Fruit fly (Drosophila melanogaster) whole organism, embryonic: Measurements from ENCODE around the gene Atat.

Experiments used
- Awh ChIP-seq: fragments of 200-800 bp; sonication (Bioruptor generic); IDR thresholded peaks from 2 replicates; pipeline ENCODE4, ENCODE4 v1.3.6; 2022; ENCODE audit warnings: missing biosample characterization, missing genetic modification characterization
- Bgb ChIP-seq: fragments of 200-800 bp; sonication (Bioruptor generic); IDR thresholded peaks from 2 replicates; pipeline ENCODE4 v1.3.6; 2022; ENCODE audit warnings: missing biosample characterization, missing genetic modification characterization; ENCODE audit not compliant: partially characterized antibody
- CG10565 ChIP-seq: fragments of 200-800 bp; sonication (Bioruptor generic); optimal IDR thresholded peaks from 3 replicates; lab custom pipeline; 2016; ENCODE audit warnings: missing biosample characterization, mild to moderate bottlenecking, missing genetic modification characterization
- CG12391 ChIP-seq: fragments of 200-800 bp; sonication (Bioruptor generic); optimal IDR thresholded peaks from 3 replicates; lab custom pipeline; 2018; ENCODE audit warnings: missing biosample characterization, mild to moderate bottlenecking, missing genetic modification characterization, moderate library complexity
- CG1529 ChIP-seq: fragments of 200-800 bp; sonication (Bioruptor generic); optimal IDR thresholded peaks from 3 replicates; lab custom pipeline; 2018; ENCODE audit warnings: missing biosample characterization, missing genetic modification characterization
- CG16815 ChIP-seq: fragments of 200-800 bp; sonication (Bioruptor generic); optimal IDR thresholded peaks from 3 replicates; lab custom pipeline; 2017; ENCODE audit warnings: missing biosample characterization, mild to moderate bottlenecking, missing genetic modification characterization
- CG17802 ChIP-seq: fragments of 200-800 bp; sonication (Bioruptor generic); optimal IDR thresholded peaks from 2 replicates; lab custom pipeline; 2018; ENCODE audit warnings: missing biosample characterization, mild to moderate bottlenecking, missing genetic modification characterization, moderate library complexity
- CG2199 ChIP-seq: fragments of 200-800 bp; sonication (Bioruptor generic); IDR thresholded peaks from 3 replicates; pipeline ENCODE4 v1.3.6; 2022; ENCODE audit warnings: missing biosample characterization, missing genetic modification characterization
- CG30403 ChIP-seq: fragments of 200-800 bp; sonication (Bioruptor generic); optimal IDR thresholded peaks from 3 replicates; lab custom pipeline; 2016; ENCODE audit warnings: missing biosample characterization, missing genetic modification characterization
- CG30431 ChIP-seq: fragments of 200-800 bp; sonication (Bioruptor generic); optimal IDR thresholded peaks from 2 replicates; lab custom pipeline; 2017; ENCODE audit warnings: missing biosample characterization, missing genetic modification characterization
- CG31388 ChIP-seq: fragments of 200-800 bp; sonication (Bioruptor generic); optimal IDR thresholded peaks from 2 replicates; lab custom pipeline; 2016; ENCODE audit warnings: missing biosample characterization, missing genetic modification characterization
- CG32532 ChIP-seq: fragments of 200-800 bp; sonication (Bioruptor generic); IDR thresholded peaks from 2 replicates; pipeline ENCODE4 v1.3.6; 2022; ENCODE audit warnings: missing biosample characterization, missing genetic modification characterization
- CG34422 ChIP-seq: fragments of 200-800 bp; sonication (Bioruptor generic); IDR thresholded peaks from 3 replicates; pipeline ENCODE4 v1.3.6; 2022; ENCODE audit warnings: missing biosample characterization, missing genetic modification characterization
- CG6272 ChIP-seq: fragments of 200-800 bp; sonication (Bioruptor generic); IDR thresholded peaks from 2 replicates; pipeline ENCODE4 v1.3.6; 2022; ENCODE audit warnings: missing biosample characterization, missing genetic modification characterization
- CG7839 ChIP-seq: fragments of 200-800 bp; sonication (Bioruptor generic); optimal IDR thresholded peaks from 3 replicates; lab custom pipeline; 2018; ENCODE audit warnings: missing biosample characterization, mild to moderate bottlenecking, missing genetic modification characterization, moderate library complexity
- CG9727 ChIP-seq: fragments of 200-800 bp; sonication (Bioruptor generic); optimal IDR thresholded peaks from 3 replicates; lab custom pipeline; 2017; ENCODE audit warnings: missing biosample characterization, mild to moderate bottlenecking, missing genetic modification characterization
- D ChIP-seq, 2 experiments: fragments of 200-800 bp in 1 of 2; fragments of >200 bp in 1 of 2; sonication (Bioruptor generic) in 1 of 2; optimal IDR thresholded peaks; 2 replicates in 1 of 2; 3 replicates in 1 of 2; lab custom pipeline; 2017; ENCODE audit warnings: mild to moderate bottlenecking in 1 of 2, missing biosample characterization in 1 of 2, missing genetic modification characterization in 1 of 2, missing genetic modification reagents in 1 of 2
- Dref ChIP-seq: fragments of 200-800 bp; sonication (Bioruptor generic); IDR thresholded peaks from 2 replicates; pipeline ENCODE4 v1.3.6; 2022; ENCODE audit warnings: missing biosample characterization, missing genetic modification characterization
- Drgx ChIP-seq: fragments of 200-800 bp; sonication (Bioruptor generic); IDR thresholded peaks from 2 replicates; pipeline ENCODE4 v1.3.6; 2022; ENCODE audit warnings: missing biosample characterization, missing genetic modification characterization
- HHEX ChIP-seq: fragments of 200-800 bp; sonication (Bioruptor generic); optimal IDR thresholded peaks from 3 replicates; lab custom pipeline; 2017; ENCODE audit warnings: missing biosample characterization, mild to moderate bottlenecking, missing genetic modification characterization, missing genetic modification reagents
- Hand ChIP-seq: fragments of 200-800 bp; sonication (Bioruptor generic); optimal IDR thresholded peaks from 2 replicates; lab custom pipeline; 2017; ENCODE audit warnings: mild to moderate bottlenecking, missing biosample characterization, missing genetic modification reagents, missing genetic modification characterization
- Lim3 ChIP-seq: fragments of 200-800 bp; sonication (Bioruptor generic); IDR thresholded peaks from 2 replicates; pipeline ENCODE4 v1.3.6; 2022; ENCODE audit warnings: missing biosample characterization, missing genetic modification characterization
- Lpt ChIP-seq: fragments of >200 bp; optimal IDR thresholded peaks from 2 replicates; lab custom pipeline; 2018; ENCODE audit warnings: missing biosample characterization, missing genetic modification characterization
- Myb ChIP-seq: fragments of 200-800 bp; sonication (Bioruptor generic); optimal IDR thresholded peaks from 2 replicates; lab custom pipeline; 2016; ENCODE audit warnings: missing biosample characterization, missing genetic modification characterization
- NC2α ChIP-seq: fragments of 200-800 bp; sonication (Bioruptor generic); optimal IDR thresholded peaks from 2 replicates; lab custom pipeline; 2016; ENCODE audit warnings: missing biosample characterization, missing genetic modification characterization
- NC2β ChIP-seq: fragments of 200-800 bp; sonication (Bioruptor generic); optimal IDR thresholded peaks from 2 replicates; lab custom pipeline; 2016; ENCODE audit warnings: missing biosample characterization, missing genetic modification characterization
- NfI ChIP-seq: fragments of 200-800 bp; sonication (Bioruptor generic); optimal IDR thresholded peaks from 3 replicates; lab custom pipeline; 2018; ENCODE audit warnings: missing biosample characterization, mild to moderate bottlenecking, missing genetic modification characterization, moderate library complexity
- al ChIP-seq: fragments of 200-800 bp; sonication (Bioruptor generic); IDR thresholded peaks from 2 replicates; pipeline ENCODE4 v1.3.6; 2022; ENCODE audit warnings: missing biosample characterization, missing genetic modification characterization
- ase ChIP-seq: fragments of 200-800 bp; sonication (Bioruptor generic); IDR thresholded peaks from 3 replicates; pipeline ENCODE4 v1.3.6; 2022; ENCODE audit warnings: missing biosample characterization, missing genetic modification characterization
- ci ChIP-seq: fragments of 200-800 bp; sonication (Bioruptor generic); IDR thresholded peaks from 3 replicates; pipeline ENCODE4 v1.3.6; 2022; ENCODE audit warnings: missing biosample characterization, missing genetic modification characterization
- dimm ChIP-seq: fragments of 200-800 bp; sonication (Bioruptor generic); IDR thresholded peaks from 2 replicates; pipeline ENCODE4 v1.3.6; 2022; ENCODE audit warnings: missing biosample characterization, missing genetic modification characterization
- hkb ChIP-seq, 2 experiments: fragments of 200-800 bp in 1 of 2; fragments of >200 bp in 1 of 2; sonication (Bioruptor generic) in 1 of 2; IDR thresholded peaks in 1 of 2; optimal IDR thresholded peaks in 1 of 2; 2 replicates each; pipeline versions ENCODE4 v1.3.6 to Lab custom; 2017 to 2022; ENCODE audit warnings: missing biosample characterization in 1 of 2, missing genetic modification characterization in 1 of 2
- knrl ChIP-seq: fragments of 200-800 bp; sonication (Bioruptor generic); IDR thresholded peaks from 3 replicates; pipeline ENCODE4 v1.3.6; 2022; ENCODE audit warnings: missing biosample characterization, missing genetic modification characterization; ENCODE audit not compliant: partially characterized antibody
- lbe ChIP-seq: fragments of 200-800 bp; sonication (Bioruptor generic); optimal IDR thresholded peaks from 2 replicates; lab custom pipeline; 2016; ENCODE audit warnings: missing biosample characterization, mild to moderate bottlenecking, missing genetic modification characterization
- org-1 ChIP-seq: fragments of 200-800 bp; sonication (Bioruptor generic); optimal IDR thresholded peaks from 2 replicates; lab custom pipeline; 2017; ENCODE audit warnings: missing biosample characterization, missing genetic modification characterization
- otp ChIP-seq: fragments of 200-800 bp; sonication (Bioruptor generic); IDR thresholded peaks from 3 replicates; pipeline ENCODE4, ENCODE4 v1.3.6; 2022; ENCODE audit warnings: missing biosample characterization, missing genetic modification characterization
- pan ChIP-seq, 4 experiments: fragments of >200 bp in 3 of 4; fragments of 200-800 bp in 1 of 4; sonication (Bioruptor generic) in 1 of 4; optimal IDR thresholded peaks in 3 of 4; IDR thresholded peaks in 1 of 4; 2 replicates each; pipeline versions ENCODE4 v1.3.6 to Lab custom; 2017 to 2022; ENCODE audit warnings: missing biosample characterization in 2 of 4, missing genetic modification characterization in 2 of 4, mixed read lengths in 1 of 4
- phol ChIP-seq: fragments of 200-800 bp; sonication (Bioruptor generic); optimal IDR thresholded peaks from 3 replicates; lab custom pipeline; 2018; ENCODE audit warnings: missing biosample characterization, mild to moderate bottlenecking, missing genetic modification characterization, moderate library complexity
- pnt ChIP-seq: fragments of 200-800 bp; sonication (Bioruptor generic); optimal IDR thresholded peaks from 3 replicates; lab custom pipeline; 2016; ENCODE audit warnings: missing biosample characterization, missing genetic modification characterization
- row ChIP-seq: fragments of 200-800 bp; sonication (Bioruptor generic); IDR thresholded peaks from 3 replicates; pipeline ENCODE4 v1.3.6; 2022; ENCODE audit warnings: missing biosample characterization, missing genetic modification characterization
- scrt ChIP-seq: fragments of 200-800 bp; sonication (Bioruptor generic); optimal IDR thresholded peaks from 2 replicates; lab custom pipeline; 2018; ENCODE audit warnings: missing biosample characterization, mild to moderate bottlenecking, missing genetic modification characterization, moderate library complexity
- sens-2 ChIP-seq: fragments of 200-800 bp; sonication (Bioruptor generic); IDR thresholded peaks from 2 replicates; pipeline ENCODE4 v1.3.6; 2022; ENCODE audit warnings: missing biosample characterization, missing genetic modification characterization
- sr ChIP-seq: fragments of 200-800 bp; sonication (Bioruptor generic); IDR thresholded peaks from 3 replicates; pipeline ENCODE4 v1.3.6; 2022; ENCODE audit warnings: missing biosample characterization, missing genetic modification characterization
- trem ChIP-seq: fragments of 200-800 bp; optimal IDR thresholded peaks from 3 replicates; lab custom pipeline; 2019; ENCODE audit warnings: missing biosample characterization, mild to moderate bottlenecking, missing genetic modification characterization, moderate library complexity
- unpg ChIP-seq: fragments of 200-800 bp; sonication (Bioruptor generic); optimal IDR thresholded peaks from 3 replicates; lab custom pipeline; 2018; ENCODE audit warnings: missing biosample characterization, mild to moderate bottlenecking, missing genetic modification characterization, moderate library complexity
- vvl ChIP-seq: fragments of 200-800 bp; sonication (Bioruptor generic); IDR thresholded peaks from 2 replicates; pipeline ENCODE4 v1.3.6; 2022; ENCODE audit warnings: missing biosample characterization, missing genetic modification characterization

Atat gene

DNA sequence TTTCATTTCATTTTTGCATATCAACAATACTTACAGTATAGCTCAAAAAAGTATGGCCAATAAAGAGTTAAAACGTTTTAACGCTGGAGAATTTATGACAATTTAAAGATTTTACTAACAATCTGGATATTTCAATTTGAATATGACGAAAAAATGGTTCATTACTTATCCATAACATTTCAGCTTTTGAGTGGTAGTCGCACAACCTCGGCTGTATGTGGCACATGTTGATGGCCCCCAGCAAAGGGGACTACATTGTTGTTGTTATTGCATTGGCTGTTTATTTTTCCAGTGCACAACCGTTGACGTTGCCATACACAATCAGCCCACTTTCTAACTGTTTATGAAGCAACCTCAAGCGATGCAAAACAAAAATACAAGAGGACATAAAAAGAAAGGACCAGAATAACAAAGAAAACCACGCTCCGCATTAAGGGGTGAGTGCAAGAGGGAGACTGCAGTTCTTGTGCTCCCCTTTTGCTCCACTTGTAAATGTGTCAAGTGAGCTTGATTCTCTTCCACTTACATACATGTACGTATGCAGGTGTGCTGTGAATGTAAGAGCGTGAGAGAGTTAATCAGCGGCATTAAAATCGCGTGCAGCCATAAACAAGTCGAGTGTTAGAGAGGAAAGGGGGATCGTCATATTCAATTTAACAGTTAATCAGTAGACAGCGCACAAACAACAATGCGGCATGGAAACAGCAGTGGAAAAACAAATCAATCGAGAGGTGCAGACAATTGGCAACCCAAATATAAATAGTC is 6.3 kb downstream of the Atat start (continued):
- TF ChIP-seq CG9727 (GFP tag; lab: Kevin White, UChicago) (peak; percentile 43), Bgb (GFP tag; lab: Robert Waterston, UW) (no peak), Lim3 (GFP tag; lab: Robert Waterston, UW) (0 out of 2 replicates have a peak, but pooled peaks have one; percentile 19), CG31388 (GFP tag; lab: Kevin White, UChicago) (no peak), CG10565 (no peak), Hand (GFP tag; lab: Kevin White, UChicago) (no peak)

- no peak for TF ChIP-seq hkb (optimal IDR thresholded peaks at IDR 0.05; lab: Kevin White, UChicago)
- 0 out of 2 replicates have a peak, but pooled peaks have one; percentile 21 for TF ChIP-seq hkb (GFP tag; IDR thresholded peaks at IDR 0.05; lab: Robert Waterston, UW)
- no peak for TF ChIP-seq NfI (GFP tag; lab: Kevin White, UChicago)
- no peak for TF ChIP-seq CG10565
- TF ChIP-seq al (GFP tag; lab: Robert Waterston, UW): no peak
- TF ChIP-seq CG6272 (GFP tag; lab: Robert Waterston, UW): no peak
- no peak for TF ChIP-seq Myb (GFP tag; lab: Kevin White, UChicago)
- TF ChIP-seq HHEX (GFP tag; lab: Kevin White, UChicago): no peak
- TF ChIP-seq sr: 0 out of 3 replicates have a peak, but pooled peaks have one; percentile 25
- TF ChIP-seq otp (GFP tag; lab: Robert Waterston, UW): no peak; the same call in 2 of the 3 replicates
- TF ChIP-seq CG7839: no peak
- no peak for TF ChIP-seq CG12391
- 0 out of 3 replicates have a peak, but pooled peaks have one; percentile 26 for TF ChIP-seq CG34422 (GFP tag; lab: Robert Waterston, UW)
- 0 out of 2 replicates have a peak, but pooled peaks have one; percentile 9 for TF ChIP-seq CG32532 (GFP tag; lab: Robert Waterston, UW)
- TF ChIP-seq CG30403 (GFP tag; lab: Kevin White, UChicago): no peak
- TF ChIP-seq unpg (GFP tag; lab: Kevin White, UChicago): no peak
- TF ChIP-seq CG1529 (GFP tag; lab: Kevin White, UChicago): no peak
- TF ChIP-seq scrt (GFP tag; lab: Kevin White, UChicago): no peak
- no peak for TF ChIP-seq NC2β (GFP tag; lab: Kevin White, UChicago)
- no peak for TF ChIP-seq dimm (GFP tag; lab: Robert Waterston, UW)
- TF ChIP-seq vvl (GFP tag; lab: Robert Waterston, UW): peak; percentile 46; the same call in 1 of the 2 replicates
- no peak for TF ChIP-seq knrl (GFP tag; lab: Robert Waterston, UW)
- TF ChIP-seq org-1 (GFP tag; lab: Kevin White, UChicago): no peak
- 0 out of 3 replicates have a peak, but pooled peaks have one; percentile 10 for TF ChIP-seq ase (GFP tag; lab: Robert Waterston, UW)
- no peak for TF ChIP-seq Dref (GFP tag; lab: Robert Waterston, UW)
- TF ChIP-seq Lpt (GFP tag; lab: Kevin White, UChicago): no peak
- no peak for TF ChIP-seq phol (tag; lab: Kevin White, UChicago)
- peak; percentile 65; the same call in 2 of the 3 replicates for TF ChIP-seq ci (GFP tag; lab: Robert Waterston, UW)
- peak; percentile 83 for TF ChIP-seq Drgx (GFP tag; lab: Robert Waterston, UW)
- no peak for TF ChIP-seq NC2α (GFP tag; lab: Kevin White, UChicago)
- 0 out of 2 replicates have a peak, but pooled peaks have one; percentile 4 for TF ChIP-seq sens-2 (GFP tag; lab: Robert Waterston, UW)
- no peak for TF ChIP-seq CG16815 (GFP tag; lab: Kevin White, UChicago)
- TF ChIP-seq row (GFP tag; lab: Robert Waterston, UW): 0 out of 3 replicates have a peak, but pooled peaks have one; percentile 23
- no peak for TF ChIP-seq pan (optimal IDR thresholded peaks at IDR 0.05; lab: Kevin White, UChicago)
- TF ChIP-seq pan (GFP tag; optimal IDR thresholded peaks at IDR 0.05 in 1 of 2, IDR thresholded peaks at IDR 0.05 in 1 of 2): peak in 1 of 2 experiments; percentile 64
- no peak for TF ChIP-seq pnt
- TF ChIP-seq lbe (GFP tag; lab: Kevin White, UChicago): no peak
- TF ChIP-seq CG30431 (GFP tag; lab: Kevin White, UChicago): no peak
- TF ChIP-seq trem (tag; lab: Kevin White, UChicago): no peak
- TF ChIP-seq D (optimal IDR thresholded peaks at IDR 0.05; lab: Kevin White, UChicago): no peak
- no peak for TF ChIP-seq D (GFP tag; optimal IDR thresholded peaks at IDR 0.05; lab: Kevin White, UChicago)
- TF ChIP-seq Awh: peak; percentile 56; the same call in 1 of the 2 replicates
- TF ChIP-seq CG2199 (GFP tag; lab: Robert Waterston, UW): 0 out of 3 replicates have a peak, but pooled peaks have one; percentile 33
- TF ChIP-seq CG17802 (tag; lab: Kevin White, UChicago): no peak
Measured at dm6 chr3L:9419328-9419727, 7.2 kb downstream of the Atat start.
